Worm (Caenorhabditis elegans) whole organism, L4/young adult: ENCODE results near the gene clp-9.

Experiments used
- dao-5 ChIP-seq: sonication (generic microtip); optimal IDR thresholded peaks from 2 replicates; lab custom pipeline; 2016; ENCODE audit warnings: missing genotype, missing genetic modification characterization, moderate library complexity, missing compliant biosample characterization
- him-1 ChIP-seq: sonication (generic microtip); optimal IDR thresholded peaks from 2 replicates; lab custom pipeline; 2016; ENCODE audit warnings: missing genotype, missing genetic modification reagents, missing genetic modification characterization, missing compliant biosample characterization

- TF ChIP-seq dao-5 (tag; lab: Kevin White, UChicago) (no peak), him-1 (no peak)
Observed at ce11 chrV:9925647-9926046, 39.9 kb upstream of the clp-9 start.
